Worm (Caenorhabditis elegans) whole organism, L4/young adult: Measurements from ENCODE around the gene flp-34.

Experiments used
- W03F9.2 ChIP-seq: fragments of 150-350 bp; optimal IDR thresholded peaks from 2 replicates; lab custom pipeline; 2014; ENCODE audit warnings: missing biosample characterization, missing genetic modification characterization
- dao-5 ChIP-seq: sonication (generic microtip); optimal IDR thresholded peaks from 2 replicates; lab custom pipeline; 2016; ENCODE audit warnings: missing genotype, missing genetic modification characterization, moderate library complexity, missing compliant biosample characterization
- him-1 ChIP-seq: sonication (generic microtip); optimal IDR thresholded peaks from 2 replicates; lab custom pipeline; 2016; ENCODE audit warnings: missing genotype, missing genetic modification reagents, missing genetic modification characterization, missing compliant biosample characterization

ce11 chrV:1027044-1027443 is 6.2 kb downstream of the flp-34 start, which contains the start of gene R09A1.3:
- TF ChIP-seq him-1 (tag; lab: Kevin White, UChicago): no peak
- no peak for TF ChIP-seq dao-5 (tag; lab: Kevin White, UChicago)
- no peak for TF ChIP-seq W03F9.2
